Worm (Caenorhabditis elegans) whole organism, L1 larva: Measurements from ENCODE around the gene F10E9.3.
A peak's percentile ranks its signal among the peaks of the same experiment; 100 is the strongest.

Experiments
- C34B4.2 ChIP-seq: sonication (generic microtip); optimal IDR thresholded peaks from 2 replicates; lab custom pipeline; 2017; ENCODE audit warnings: mild to moderate bottlenecking, missing genetic modification characterization, missing compliant biosample characterization
- aly-2 ChIP-seq: fragments of 150-350 bp; optimal IDR thresholded peaks from 2 replicates; lab custom pipeline; 2014; ENCODE audit warnings: missing biosample characterization, missing genetic modification characterization
- ama-1 ChIP-seq: fragments of 150-350 bp; optimal IDR thresholded peaks from 2 replicates; lab custom pipeline; 2014
- blmp-1 ChIP-seq: fragments of 150-350 bp; optimal IDR thresholded peaks from 2 replicates; lab custom pipeline; 2014; ENCODE audit warnings: missing biosample characterization, missing genetic modification characterization
- ceh-63 ChIP-seq: fragments of 200-800 bp; sonication (Bioruptor generic); optimal IDR thresholded peaks from 2 replicates; lab custom pipeline; 2018; ENCODE audit warnings: mild to moderate bottlenecking, missing genetic modification characterization, missing compliant biosample characterization
- ceh-88 ChIP-seq: fragments of 200-800 bp; sonication (Bioruptor generic); IDR thresholded peaks from 2 replicates; pipeline ENCODE4 v1.3.6; 2022; ENCODE audit warnings: missing genetic modification characterization, missing compliant biosample characterization
- ces-1 ChIP-seq: fragments of 150-350 bp; optimal IDR thresholded peaks from 2 replicates; lab custom pipeline; 2014; ENCODE audit warnings: missing biosample characterization, missing genetic modification reagents, missing genetic modification characterization
- dpl-1 ChIP-seq, 3 experiments: fragments of 150-350 bp in 2 of 3; sonication (generic microtip) in 1 of 3; optimal IDR thresholded peaks; 2 replicates each; lab custom pipeline; 2014 to 2017; ENCODE audit warnings: missing biosample characterization in 3 of 3, missing genetic modification characterization in 3 of 3, missing genetic modification reagents in 3 of 3
- dsc-1 ChIP-seq: sonication (generic microtip); optimal IDR thresholded peaks from 2 replicates; lab custom pipeline; 2016; ENCODE audit warnings: mild to moderate bottlenecking, missing genetic modification characterization, missing compliant biosample characterization
- egl-13 ChIP-seq: sonication (generic microtip); optimal IDR thresholded peaks from 2 replicates; lab custom pipeline; 2016; ENCODE audit warnings: missing genotype, missing genetic modification reagents, missing genetic modification characterization, missing compliant biosample characterization
- egl-27 ChIP-seq, 2 experiments: fragments of 150-350 bp in 1 of 2; sonication (generic microtip); optimal IDR thresholded peaks; 3 replicates each; lab custom pipeline; 2017 to 2018; ENCODE audit warnings: missing biosample characterization in 2 of 2, missing genetic modification characterization in 2 of 2, missing genetic modification reagents in 2 of 2
- elt-3 ChIP-seq, 6 experiments: fragments of 150-350 bp in 1 of 6; sonication (generic microtip); optimal IDR thresholded peaks; 2 replicates each; lab custom pipeline; 2017 to 2018; ENCODE audit warnings: missing biosample characterization in 6 of 6, missing genetic modification characterization in 6 of 6, inconsistent platforms in 1 of 6
- ets-5 ChIP-seq: fragments of 200-800 bp; sonication (Bioruptor generic); IDR thresholded peaks from 2 replicates; pipeline ENCODE4 v1.3.6; 2022; ENCODE audit warnings: missing genetic modification characterization, missing compliant biosample characterization
- fkh-10 ChIP-seq: sonication (generic microtip); optimal IDR thresholded peaks from 2 replicates; lab custom pipeline; 2017; ENCODE audit warnings: missing biosample characterization, missing genetic modification reagents, missing genetic modification characterization
- grh-1 ChIP-seq: fragments of 200-800 bp; sonication (Bioruptor generic); IDR thresholded peaks from 2 replicates; pipeline ENCODE4 v1.3.6; 2022; ENCODE audit warnings: missing genetic modification reagents, missing genetic modification characterization, missing compliant biosample characterization
- hlh-17 ChIP-seq: fragments of 200-800 bp; sonication (Bioruptor generic); optimal IDR thresholded peaks from 2 replicates; lab custom pipeline; 2018; ENCODE audit warnings: missing genetic modification characterization, mild to moderate bottlenecking, missing compliant biosample characterization, moderate library complexity, borderline replicate concordance
- hlh-4 ChIP-seq: sonication (generic microtip); optimal IDR thresholded peaks from 2 replicates; lab custom pipeline; 2016; ENCODE audit warnings: mild to moderate bottlenecking, missing genetic modification characterization, missing compliant biosample characterization
- hpl-2 ChIP-seq: fragments of 150-350 bp; optimal IDR thresholded peaks from 2 replicates; lab custom pipeline; 2014; ENCODE audit warnings: missing biosample characterization, missing genetic modification reagents, missing genetic modification characterization
- isw-1 ChIP-seq: fragments of 200-800 bp; sonication (Bioruptor generic); IDR thresholded peaks from 2 replicates; pipeline ENCODE4 v1.3.6; 2022; ENCODE audit warnings: missing genetic modification characterization, missing compliant biosample characterization
- jun-1 ChIP-seq: fragments of 150-350 bp; optimal IDR thresholded peaks from 2 replicates; lab custom pipeline; 2014; ENCODE audit warnings: missing biosample characterization, missing genetic modification reagents, missing genetic modification characterization
- lin-15B ChIP-seq: fragments of 150-350 bp; sonication (generic microtip); optimal IDR thresholded peaks from 3 replicates; lab custom pipeline; 2014; ENCODE audit warnings: missing biosample characterization, missing genetic modification characterization
- lin-35 ChIP-seq, 2 experiments: fragments of 150-350 bp; optimal IDR thresholded peaks; 2 replicates each; lab custom pipeline; 2014; ENCODE audit warnings: missing biosample characterization in 2 of 2, missing genetic modification characterization in 2 of 2, missing genetic modification reagents in 2 of 2
- lin-39 ChIP-seq: fragments of 150-350 bp; optimal IDR thresholded peaks from 2 replicates; lab custom pipeline; 2014; ENCODE audit warnings: missing biosample characterization, missing genetic modification reagents, missing genetic modification characterization
- lir-3 ChIP-seq: sonication (generic microtip); optimal IDR thresholded peaks from 2 replicates; lab custom pipeline; 2016; ENCODE audit warnings: mild to moderate bottlenecking, missing genetic modification characterization, moderate library complexity, missing compliant biosample characterization; ENCODE audit not compliant: poor library complexity
- mab-9 ChIP-seq: fragments of 200-800 bp; sonication (Bioruptor generic); IDR thresholded peaks from 2 replicates; pipeline ENCODE4 v1.3.6; 2022; ENCODE audit warnings: missing genetic modification reagents, missing genetic modification characterization, missing compliant biosample characterization
- mdl-1 ChIP-seq, 2 experiments: fragments of 150-350 bp; optimal IDR thresholded peaks; 2 replicates each; lab custom pipeline; 2014 to 2017; ENCODE audit warnings: missing biosample characterization in 2 of 2, missing genetic modification characterization in 2 of 2, inconsistent platforms in 1 of 2
- nhr-237 ChIP-seq: fragments of 150-350 bp; optimal IDR thresholded peaks from 2 replicates; lab custom pipeline; 2014; ENCODE audit warnings: missing biosample characterization, missing genetic modification characterization
- nhr-47 ChIP-seq: sonication (generic microtip); optimal IDR thresholded peaks from 2 replicates; lab custom pipeline; 2016; ENCODE audit warnings: mild to moderate bottlenecking, missing genetic modification characterization, moderate library complexity, missing compliant biosample characterization
- nhr-71 ChIP-seq: sonication (generic microtip); optimal IDR thresholded peaks from 2 replicates; lab custom pipeline; 2016; ENCODE audit warnings: mild to moderate bottlenecking, missing genetic modification characterization, moderate library complexity, missing compliant biosample characterization
- nhr-76 ChIP-seq: sonication (generic microtip); optimal IDR thresholded peaks from 2 replicates; lab custom pipeline; 2017; ENCODE audit warnings: missing biosample characterization, missing genetic modification characterization
- nhr-77 ChIP-seq: fragments of 150-350 bp; optimal IDR thresholded peaks from 2 replicates; lab custom pipeline; 2014; ENCODE audit warnings: missing biosample characterization, missing genetic modification characterization
- pag-3 ChIP-seq: sonication (generic microtip); optimal IDR thresholded peaks from 2 replicates; lab custom pipeline; 2017; ENCODE audit warnings: missing genetic modification characterization, mild to moderate bottlenecking, missing compliant biosample characterization, antibody characterized with exemption, borderline replicate concordance; ENCODE audit not compliant: insufficient read depth
- pax-3 ChIP-seq: fragments of 200-800 bp; sonication (Bioruptor generic); optimal IDR thresholded peaks from 2 replicates; lab custom pipeline; 2018; ENCODE audit warnings: mild to moderate bottlenecking, missing genetic modification characterization, moderate library complexity, missing compliant biosample characterization
- pqm-1 ChIP-seq: sonication (generic microtip); optimal IDR thresholded peaks from 3 replicates; lab custom pipeline; 2017; ENCODE audit warnings: missing biosample characterization, missing genetic modification characterization
- rnt-1 ChIP-seq: sonication (generic microtip); optimal IDR thresholded peaks from 2 replicates; lab custom pipeline; 2016; ENCODE audit warnings: mild to moderate bottlenecking, missing genetic modification characterization, moderate library complexity, missing compliant biosample characterization
- skn-1 ChIP-seq: fragments of 150-350 bp; optimal IDR thresholded peaks from 2 replicates; lab custom pipeline; 2014; ENCODE audit warnings: missing biosample characterization, missing genetic modification characterization
- snpc-4 ChIP-seq: fragments of 150-350 bp; optimal IDR thresholded peaks from 2 replicates; lab custom pipeline; 2014; ENCODE audit warnings: missing biosample characterization, missing genetic modification characterization
- snu-23 ChIP-seq: sonication (generic microtip); optimal IDR thresholded peaks from 2 replicates; lab custom pipeline; 2016; ENCODE audit warnings: missing genetic modification characterization, missing compliant biosample characterization
- sox-4 ChIP-seq: sonication (generic microtip); optimal IDR thresholded peaks from 2 replicates; lab custom pipeline; 2016; ENCODE audit warnings: missing genetic modification characterization, missing compliant biosample characterization
- sptf-1 ChIP-seq: fragments of 150-350 bp; optimal IDR thresholded peaks from 2 replicates; lab custom pipeline; 2014; ENCODE audit warnings: missing biosample characterization, missing genetic modification characterization
- sup-37 ChIP-seq: fragments of 200-800 bp; sonication (Bioruptor generic); optimal IDR thresholded peaks from 2 replicates; lab custom pipeline; 2018; ENCODE audit warnings: mild to moderate bottlenecking, missing genetic modification characterization, missing compliant biosample characterization
- tbx-2 ChIP-seq: sonication (generic microtip); optimal IDR thresholded peaks from 2 replicates; lab custom pipeline; 2016; ENCODE audit warnings: missing genetic modification characterization, missing compliant biosample characterization
- tlp-1 ChIP-seq: fragments of 150-350 bp; optimal IDR thresholded peaks from 2 replicates; lab custom pipeline; 2014; ENCODE audit warnings: missing biosample characterization, missing genetic modification characterization
- vab-15 ChIP-seq: sonication (generic microtip); optimal IDR thresholded peaks from 2 replicates; lab custom pipeline; 2017; ENCODE audit warnings: missing genotype, mild to moderate bottlenecking, missing genetic modification characterization, missing compliant biosample characterization
- xbp-1 ChIP-seq: sonication (generic microtip); optimal IDR thresholded peaks from 2 replicates; lab custom pipeline; 2016; ENCODE audit warnings: missing genetic modification characterization, missing compliant biosample characterization
- zag-1 ChIP-seq: fragments of 150-350 bp; optimal IDR thresholded peaks from 2 replicates; lab custom pipeline; 2014; ENCODE audit warnings: missing biosample characterization, missing genetic modification characterization
- zip-4 ChIP-seq: fragments of 200-800 bp; sonication (Bioruptor generic); optimal IDR thresholded peaks from 2 replicates; lab custom pipeline; 2018; ENCODE audit warnings: mild to moderate bottlenecking, missing genetic modification characterization, moderate library complexity, missing compliant biosample characterization
- ztf-11 ChIP-seq, 2 experiments: sonication (generic microtip); optimal IDR thresholded peaks; 2 replicates each; lab custom pipeline; 2016 to 2017; ENCODE audit warnings: missing genetic modification characterization in 2 of 2, missing biosample characterization in 1 of 2, missing compliant biosample characterization in 1 of 2

Gene F10E9.3

DNA sequence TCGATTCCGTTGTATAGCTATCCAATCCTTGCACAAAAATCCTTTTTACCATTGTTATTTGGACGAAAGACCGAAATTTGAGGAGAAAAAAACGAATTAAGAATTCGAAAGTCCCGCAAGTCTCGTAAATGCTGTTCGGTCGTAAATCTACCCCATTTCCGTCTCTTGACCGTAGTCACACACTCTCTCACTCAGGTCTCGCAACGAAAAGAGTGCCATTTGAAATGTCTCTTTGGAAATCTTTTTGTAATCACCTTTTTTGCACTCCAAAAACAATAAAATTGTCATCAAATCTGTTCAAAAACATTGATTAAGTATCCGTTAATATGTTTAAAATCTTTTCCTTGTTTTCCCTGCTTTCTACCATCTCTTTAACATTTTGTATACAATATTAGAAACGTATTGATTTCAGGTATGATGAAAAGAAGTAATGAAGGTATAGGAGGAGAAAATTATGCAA lies 47.4 kb downstream of the F10E9.3 start, which contains the start of the genes R05D3.8 and rfp-1 (continued):
- TF ChIP-seq hpl-2 (GFP tag; lab: Kevin White, UChicago): no peak
- TF ChIP-seq nhr-77 (tag; lab: Kevin White, UChicago): peak; percentile 90
- TF ChIP-seq snu-23 (GFP tag; lab: Kevin White, UChicago): peak; percentile 88
- TF ChIP-seq blmp-1: peak; percentile 86
- TF ChIP-seq lir-3: peak; percentile 42
- no peak for TF ChIP-seq jun-1 (tag; lab: Kevin White, UChicago)
- TF ChIP-seq ama-1 (lab: Kevin White, UChicago): no peak
- TF ChIP-seq pqm-1: no peak
- peak; percentile 79 for TF ChIP-seq rnt-1 (tag; lab: Kevin White, UChicago)
- peak; percentile 76 for TF ChIP-seq tbx-2
- peak; percentile 32 for TF ChIP-seq vab-15
- peak in 1 of 2 experiments; percentile 9 for TF ChIP-seq ztf-11 (tag; optimal IDR thresholded peaks at IDR 0.05; lab: Kevin White, UChicago)
- peak; percentile 85 for TF ChIP-seq nhr-71 (tag; lab: Kevin White, UChicago)
- TF ChIP-seq sup-37 (GFP tag; lab: Kevin White, UChicago): no peak
- TF ChIP-seq nhr-76 (tag; lab: Kevin White, UChicago): no peak
- TF ChIP-seq zip-4 (GFP tag; lab: Kevin White, UChicago): no peak
- no peak for TF ChIP-seq egl-13 (tag; lab: Kevin White, UChicago)
- TF ChIP-seq nhr-237 (tag; lab: Kevin White, UChicago): peak; percentile 36
- TF ChIP-seq dsc-1 (tag; lab: Kevin White, UChicago): peak; percentile 52
- TF ChIP-seq tlp-1: no peak
- TF ChIP-seq elt-3 (tag; optimal IDR thresholded peaks at IDR 0.05; lab: Kevin White, UChicago): peak in 3 of 6 experiments; percentile 4 to 74 (median 20)
- TF ChIP-seq pax-3 (tag; lab: Kevin White, UChicago): no peak
- peak; percentile 59 for TF ChIP-seq skn-1
- TF ChIP-seq fkh-10 (GFP tag; lab: Kevin White, UChicago): peak; percentile 58
- peak; percentile 73 for TF ChIP-seq xbp-1
- TF ChIP-seq mab-9 (GFP tag; lab: Robert Waterston, UW): 0 out of 2 replicates have a peak, but pooled peaks have one; percentile 7
- no peak for TF ChIP-seq ceh-63
- no peak for TF ChIP-seq zag-1 (tag; lab: Kevin White, UChicago)
- no peak for TF ChIP-seq hlh-4 (tag; lab: Kevin White, UChicago)
- peak; percentile 80 to 86 (median 85) for TF ChIP-seq dpl-1 (GFP tag; optimal IDR thresholded peaks at IDR 0.05; lab: Kevin White, UChicago)
- peak; percentile 66 for TF ChIP-seq grh-1 (GFP tag; lab: Robert Waterston, UW)
- peak in 1 of 2 experiments; percentile 67 for TF ChIP-seq mdl-1 (tag; optimal IDR thresholded peaks at IDR 0.05; lab: Kevin White, UChicago)
- 0 out of 2 replicates have a peak, but pooled peaks have one; percentile 36 for TF ChIP-seq ceh-88 (GFP tag; lab: Robert Waterston, UW)
- peak; percentile 44 for TF ChIP-seq lin-39 (tag; lab: Kevin White, UChicago)
- no peak for TF ChIP-seq pag-3
- no peak for TF ChIP-seq sox-4 (tag; lab: Kevin White, UChicago)
- no peak for TF ChIP-seq ces-1 (GFP tag; lab: Kevin White, UChicago)
- no peak for TF ChIP-seq hlh-17 (GFP tag; lab: Kevin White, UChicago)
- TF ChIP-seq nhr-47 (tag; lab: Kevin White, UChicago): peak; percentile 80
- peak; percentile 4 for TF ChIP-seq snpc-4 (tag; lab: Kevin White, UChicago)
- no peak for TF ChIP-seq egl-27 (tag; optimal IDR thresholded peaks at IDR 0.05; lab: Kevin White, UChicago)
- no peak for TF ChIP-seq C34B4.2 (tag; lab: Kevin White, UChicago)
- peak; percentile 60 for TF ChIP-seq isw-1 (GFP tag; lab: Robert Waterston, UW)
- peak; percentile 92 for TF ChIP-seq lin-15B (tag; lab: Kevin White, UChicago)
- TF ChIP-seq aly-2: peak; percentile 56
- no peak for TF ChIP-seq ets-5 (GFP tag; lab: Robert Waterston, UW)
- TF ChIP-seq sptf-1 (tag; lab: Kevin White, UChicago): no peak
- peak; percentile 87 to 91 for TF ChIP-seq lin-35 (GFP tag; optimal IDR thresholded peaks at IDR 0.05; lab: Kevin White, UChicago)
